Fruit fly (Drosophila melanogaster) whole organism, embryonic: ENCODE data around the gene Evi5.

Source experiments
- Adf1 ChIP-seq: fragments of 200-800 bp; sonication (Bioruptor generic); IDR thresholded peaks from 2 replicates; pipeline ENCODE4 v1.3.6; 2022; ENCODE audit warnings: missing biosample characterization, missing genetic modification characterization
- B-H1 ChIP-seq: fragments of 200-800 bp; sonication (Bioruptor generic); IDR thresholded peaks from 3 replicates; pipeline ENCODE4 v1.3.6; 2022; ENCODE audit warnings: missing biosample characterization, missing genetic modification characterization
- CG10321 ChIP-seq: fragments of 200-800 bp; sonication (Bioruptor generic); IDR thresholded peaks from 2 replicates; pipeline ENCODE4 v1.3.6; 2022; ENCODE audit warnings: missing biosample characterization, missing genetic modification characterization
- CG11093 ChIP-seq: fragments of 200-800 bp; sonication (Bioruptor generic); IDR thresholded peaks from 3 replicates; pipeline ENCODE4 v1.3.6; 2022; ENCODE audit warnings: missing biosample characterization, missing genetic modification characterization
- CG11696 ChIP-seq: fragments of 200-800 bp; sonication (Bioruptor generic); IDR thresholded peaks from 2 replicates; pipeline ENCODE4 v1.3.6; 2022; ENCODE audit warnings: missing biosample characterization, missing genetic modification characterization
- CG13624 ChIP-seq: fragments of 200-800 bp; sonication (Bioruptor generic); optimal IDR thresholded peaks from 2 replicates; lab custom pipeline; 2016; ENCODE audit warnings: missing biosample characterization, missing genetic modification characterization
- CG13775 ChIP-seq: fragments of 200-800 bp; sonication (Bioruptor generic); optimal IDR thresholded peaks from 3 replicates; lab custom pipeline; 2017; ENCODE audit warnings: missing biosample characterization, mild to moderate bottlenecking, missing genetic modification characterization
- CG14710 ChIP-seq: fragments of 200-800 bp; sonication (Bioruptor generic); optimal IDR thresholded peaks from 3 replicates; lab custom pipeline; 2019; ENCODE audit warnings: missing biosample characterization, mild to moderate bottlenecking, missing genetic modification characterization, moderate library complexity
- CG1832 ChIP-seq: fragments of 200-800 bp; sonication (Bioruptor generic); optimal IDR thresholded peaks from 2 replicates; lab custom pipeline; 2017; ENCODE audit warnings: missing biosample characterization, mild to moderate bottlenecking, missing genetic modification characterization, inconsistent platforms
- CG2199 ChIP-seq: fragments of 200-800 bp; sonication (Bioruptor generic); IDR thresholded peaks from 3 replicates; pipeline ENCODE4 v1.3.6; 2022; ENCODE audit warnings: missing biosample characterization, missing genetic modification characterization
- CG30403 ChIP-seq: fragments of 200-800 bp; sonication (Bioruptor generic); optimal IDR thresholded peaks from 3 replicates; lab custom pipeline; 2016; ENCODE audit warnings: missing biosample characterization, missing genetic modification characterization
- CG3407 ChIP-seq: fragments of 200-800 bp; sonication (Bioruptor generic); optimal IDR thresholded peaks from 2 replicates; lab custom pipeline; 2018; ENCODE audit warnings: missing biosample characterization, mild to moderate bottlenecking, missing genetic modification characterization
- CG3995 ChIP-seq: fragments of 200-800 bp; sonication (Bioruptor generic); optimal IDR thresholded peaks from 3 replicates; lab custom pipeline; 2016; ENCODE audit warnings: missing biosample characterization, missing genetic modification characterization
- CG7357 ChIP-seq: fragments of 200-800 bp; sonication (Bioruptor generic); IDR thresholded peaks from 3 replicates; pipeline ENCODE4 v1.3.6; 2022; ENCODE audit warnings: missing biosample characterization, missing genetic modification characterization
- CG8478 ChIP-seq: fragments of >200 bp; optimal IDR thresholded peaks from 2 replicates; lab custom pipeline; 2018
- CG9932 ChIP-seq: fragments of 200-800 bp; sonication (Bioruptor generic); IDR thresholded peaks from 2 replicates; pipeline ENCODE4 v1.3.6; 2022; ENCODE audit warnings: missing biosample characterization, missing genetic modification characterization
- Dbx ChIP-seq: fragments of 200-800 bp; sonication (Bioruptor generic); IDR thresholded peaks from 3 replicates; pipeline ENCODE4 v1.3.6; 2022; ENCODE audit warnings: missing biosample characterization, missing genetic modification characterization
- Deaf1 ChIP-seq: fragments of 200-800 bp; optimal IDR thresholded peaks from 3 replicates; lab custom pipeline; 2019; ENCODE audit warnings: missing biosample characterization, mild to moderate bottlenecking, missing genetic modification characterization, moderate library complexity
- Dek ChIP-seq: fragments of 200-800 bp; sonication (Bioruptor generic); optimal IDR thresholded peaks from 3 replicates; lab custom pipeline; 2019; ENCODE audit warnings: missing biosample characterization, mild to moderate bottlenecking, missing genetic modification characterization, moderate library complexity
- E2f1 ChIP-seq: fragments of 200-800 bp; sonication (Bioruptor generic); IDR thresholded peaks from 2 replicates; pipeline ENCODE4 v1.3.6; 2022; ENCODE audit warnings: missing biosample characterization, missing genetic modification characterization
- Fer1 ChIP-seq: fragments of 200-800 bp; sonication (Bioruptor generic); optimal IDR thresholded peaks from 2 replicates; lab custom pipeline; 2017; ENCODE audit warnings: missing biosample characterization, mild to moderate bottlenecking, missing genetic modification characterization
- Gsc ChIP-seq: fragments of 200-800 bp; sonication (Bioruptor generic); IDR thresholded peaks from 2 replicates; pipeline ENCODE4 v1.3.6; 2022; ENCODE audit warnings: missing biosample characterization, missing genetic modification characterization
- H2.0 ChIP-seq: fragments of 200-800 bp; sonication (Bioruptor generic); IDR thresholded peaks from 2 replicates; pipeline ENCODE4 v1.3.6; 2022; ENCODE audit warnings: missing biosample characterization, missing genetic modification characterization
- Lhr ChIP-seq: fragments of 200-800 bp; sonication (Bioruptor generic); optimal IDR thresholded peaks from 3 replicates; lab custom pipeline; 2017; ENCODE audit warnings: mild to moderate bottlenecking, missing biosample characterization, missing genetic modification reagents, missing genetic modification characterization
- Max ChIP-seq: fragments of 200-800 bp; sonication (Bioruptor generic); optimal IDR thresholded peaks from 2 replicates; lab custom pipeline; 2016; ENCODE audit warnings: missing biosample characterization, mild to moderate bottlenecking, missing genetic modification characterization
- NC2β ChIP-seq: fragments of 200-800 bp; sonication (Bioruptor generic); optimal IDR thresholded peaks from 2 replicates; lab custom pipeline; 2016; ENCODE audit warnings: missing biosample characterization, missing genetic modification characterization
- Opbp ChIP-seq: fragments of 200-800 bp; sonication (Bioruptor generic); IDR thresholded peaks from 3 replicates; pipeline ENCODE4 v1.3.6; 2022; ENCODE audit warnings: missing biosample characterization, missing genetic modification characterization; ENCODE audit not compliant: partially characterized antibody
- Ptx1 ChIP-seq: fragments of 200-800 bp; sonication (Bioruptor generic); IDR thresholded peaks from 2 replicates; pipeline ENCODE4 v1.3.6; 2022; ENCODE audit warnings: missing biosample characterization, missing genetic modification characterization
- Ravus ChIP-seq: fragments of 200-800 bp; sonication (Bioruptor generic); IDR thresholded peaks from 2 replicates; pipeline ENCODE4 v1.3.6; 2022; ENCODE audit warnings: missing biosample characterization, missing genetic modification characterization
- Sin3A ChIP-seq: fragments of >200 bp; optimal IDR thresholded peaks from 2 replicates; lab custom pipeline; 2018
- Usf ChIP-seq: fragments of 200-800 bp; sonication (Bioruptor generic); optimal IDR thresholded peaks from 2 replicates; lab custom pipeline; 2017; ENCODE audit warnings: missing genotype, missing biosample characterization, missing genetic modification characterization
- Xbp1 ChIP-seq: fragments of 200-800 bp; sonication (Bioruptor generic); optimal IDR thresholded peaks from 3 replicates; lab custom pipeline; 2016; ENCODE audit warnings: missing biosample characterization, mild to moderate bottlenecking, missing genetic modification characterization
- Xrp1 ChIP-seq: fragments of 200-800 bp; sonication (Bioruptor generic); IDR thresholded peaks from 2 replicates; pipeline ENCODE4 v1.3.6; 2022; ENCODE audit warnings: missing biosample characterization, missing genetic modification characterization
- cato ChIP-seq: fragments of 200-800 bp; sonication (Bioruptor generic); optimal IDR thresholded peaks from 2 replicates; lab custom pipeline; 2016; ENCODE audit warnings: missing biosample characterization, missing genetic modification characterization, borderline replicate concordance
- dan ChIP-seq: fragments of 200-800 bp; sonication (Bioruptor generic); IDR thresholded peaks from 2 replicates; pipeline ENCODE4 v1.3.6; 2022; ENCODE audit warnings: missing biosample characterization, missing genetic modification characterization
- dysf ChIP-seq: fragments of 200-800 bp; sonication (Bioruptor generic); IDR thresholded peaks from 3 replicates; pipeline ENCODE4 v1.3.6; 2022; ENCODE audit warnings: missing biosample characterization, missing genetic modification characterization
- ems ChIP-seq: fragments of 200-800 bp; sonication (Bioruptor generic); optimal IDR thresholded peaks from 3 replicates; lab custom pipeline; 2016; ENCODE audit warnings: missing biosample characterization, missing genetic modification characterization
- grn ChIP-seq: fragments of 200-800 bp; sonication (Bioruptor generic); optimal IDR thresholded peaks from 3 replicates; lab custom pipeline; 2017; ENCODE audit warnings: missing biosample characterization, missing genetic modification characterization
- ind ChIP-seq: fragments of 200-800 bp; sonication (Bioruptor generic); optimal IDR thresholded peaks from 3 replicates; lab custom pipeline; 2016; ENCODE audit warnings: missing biosample characterization, missing genetic modification characterization
- inv ChIP-seq: fragments of 200-800 bp; sonication (Bioruptor generic); IDR thresholded peaks from 2 replicates; pipeline ENCODE4 v1.3.6; 2022; ENCODE audit warnings: missing biosample characterization, missing genetic modification characterization; ENCODE audit not compliant: partially characterized antibody
- jumu ChIP-seq: fragments of 200-800 bp; sonication (Bioruptor generic); optimal IDR thresholded peaks from 3 replicates; lab custom pipeline; 2016; ENCODE audit warnings: missing biosample characterization, missing genetic modification characterization
- kay ChIP-seq: fragments of 200-800 bp; sonication (Bioruptor generic); optimal IDR thresholded peaks from 2 replicates; lab custom pipeline; 2016; ENCODE audit warnings: missing biosample characterization, missing genetic modification characterization
- klu ChIP-seq: fragments of 200-800 bp; sonication (Bioruptor generic); IDR thresholded peaks from 2 replicates; pipeline ENCODE4 v1.3.6; 2022; ENCODE audit warnings: missing biosample characterization, missing genetic modification characterization
- kni ChIP-seq: fragments of 200-800 bp; sonication (Bioruptor generic); optimal IDR thresholded peaks from 3 replicates; lab custom pipeline; 2017; ENCODE audit warnings: mild to moderate bottlenecking, missing biosample characterization, missing genetic modification reagents, missing genetic modification characterization
- lmd ChIP-seq: fragments of 200-800 bp; sonication (Bioruptor generic); IDR thresholded peaks from 2 replicates; pipeline ENCODE4 v1.3.6; 2022; ENCODE audit warnings: missing biosample characterization, missing genetic modification characterization
- mam ChIP-seq: fragments of 200-800 bp; sonication (Bioruptor generic); optimal IDR thresholded peaks from 3 replicates; lab custom pipeline; 2016; ENCODE audit warnings: missing biosample characterization, missing genetic modification characterization
- sc ChIP-seq, 3 experiments: fragments of >200 bp in 2 of 3; fragments of 200-800 bp in 1 of 3; sonication (Bioruptor generic) in 1 of 3; optimal IDR thresholded peaks; 2 replicates in 2 of 3; 3 replicates in 1 of 3; lab custom pipeline; 2017; ENCODE audit warnings: mild to moderate bottlenecking in 1 of 3, missing biosample characterization in 1 of 3, missing genetic modification characterization in 1 of 3, missing genetic modification reagents in 1 of 3
- sima ChIP-seq: fragments of 200-800 bp; sonication (Bioruptor generic); optimal IDR thresholded peaks from 2 replicates; lab custom pipeline; 2016; ENCODE audit warnings: missing biosample characterization, missing genetic modification characterization
- so ChIP-seq: fragments of 200-800 bp; sonication (Bioruptor generic); IDR thresholded peaks from 3 replicates; pipeline ENCODE4 v1.3.6; 2022; ENCODE audit warnings: missing biosample characterization, missing genetic modification characterization
- tup ChIP-seq: fragments of 200-800 bp; sonication (Bioruptor generic); optimal IDR thresholded peaks from 2 replicates; lab custom pipeline; 2016; ENCODE audit warnings: missing biosample characterization, mild to moderate bottlenecking, missing genetic modification characterization, moderate library complexity
- zen ChIP-seq: fragments of 200-800 bp; sonication (Bioruptor generic); optimal IDR thresholded peaks from 3 replicates; lab custom pipeline; 2018; ENCODE audit warnings: missing biosample characterization, mild to moderate bottlenecking, missing genetic modification characterization, moderate library complexity

Gene Evi5

DNA sequence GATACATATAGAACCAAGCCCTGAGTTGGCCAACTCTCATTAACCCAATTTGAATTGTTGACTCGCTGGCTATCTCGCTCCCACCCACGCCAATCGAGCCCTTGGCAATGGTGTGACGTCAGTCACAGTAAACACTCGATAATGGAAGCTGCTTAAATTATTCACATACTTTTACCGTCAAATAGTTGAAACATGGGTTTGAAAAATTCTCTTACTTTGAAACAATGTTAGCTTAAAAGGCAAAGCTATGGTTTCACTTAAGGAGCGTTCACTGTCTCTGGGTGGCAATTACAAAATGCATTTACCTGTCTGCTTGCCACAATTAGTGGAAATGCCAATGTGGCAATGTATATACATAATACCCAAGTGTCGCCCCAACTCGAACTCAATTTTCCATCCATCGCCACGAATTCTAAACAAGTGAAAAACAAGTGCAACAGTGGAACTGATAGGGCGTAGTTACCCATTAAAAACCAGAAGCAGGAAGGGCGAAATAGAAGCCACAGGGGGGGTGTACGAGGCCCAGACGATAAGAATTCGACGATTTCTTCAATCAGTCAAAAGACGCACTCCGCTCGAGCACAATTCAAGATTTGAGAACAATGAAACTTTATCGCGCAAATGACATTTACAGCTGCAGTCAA is 4.6 kb downstream of the Evi5 start (continued):
- peak; percentile 52 for TF ChIP-seq Usf (GFP tag; lab: Kevin White, UChicago)
- TF ChIP-seq Lhr (GFP tag; lab: Kevin White, UChicago): peak; percentile 37
- TF ChIP-seq Deaf1 (tag; lab: Kevin White, UChicago): peak; percentile 55
- TF ChIP-seq grn (GFP tag; lab: Kevin White, UChicago): peak; percentile 46
- TF ChIP-seq CG13775 (GFP tag; lab: Kevin White, UChicago): peak; percentile 64
- TF ChIP-seq so (GFP tag; lab: Robert Waterston, UW): peak; percentile 92
- TF ChIP-seq mam (GFP tag; lab: Kevin White, UChicago): peak; percentile 87
- peak; percentile 90 for TF ChIP-seq Ptx1 (GFP tag; lab: Robert Waterston, UW)
- TF ChIP-seq inv (GFP tag; lab: Robert Waterston, UW): no peak
- peak; percentile 82 for TF ChIP-seq CG13624 (GFP tag; lab: Kevin White, UChicago)
- peak; percentile 88 for TF ChIP-seq ind (GFP tag; lab: Kevin White, UChicago)
- peak; percentile 80; the same call in 1 of the 3 replicates for TF ChIP-seq CG2199
- TF ChIP-seq dan (GFP tag; lab: Robert Waterston, UW): peak; percentile 55
- peak; percentile 85 for TF ChIP-seq ems
- peak; percentile 60 for TF ChIP-seq kni (GFP tag; lab: Kevin White, UChicago)
- peak; percentile 95 for TF ChIP-seq zen
- peak; percentile 63 for TF ChIP-seq CG10321 (GFP tag; lab: Robert Waterston, UW)
- TF ChIP-seq Fer1 (GFP tag; lab: Kevin White, UChicago): peak; percentile 88
- peak; percentile 61 for TF ChIP-seq kay
- peak; percentile 85 for TF ChIP-seq H2.0 (GFP tag; lab: Robert Waterston, UW)
- peak; percentile 86 for TF ChIP-seq E2f1 (GFP tag; lab: Robert Waterston, UW)
- peak; percentile 85 for TF ChIP-seq jumu (GFP tag; lab: Kevin White, UChicago)
- no peak for TF ChIP-seq Opbp (GFP tag; lab: Robert Waterston, UW)
- TF ChIP-seq CG1832 (GFP tag; lab: Kevin White, UChicago): no peak
- TF ChIP-seq CG8478 (lab: Kevin White, UChicago): no peak
- TF ChIP-seq Xrp1: peak; percentile 86
- peak; percentile 81 for TF ChIP-seq CG30403 (GFP tag; lab: Kevin White, UChicago)
- TF ChIP-seq klu: peak; percentile 67
- peak; percentile 49 for TF ChIP-seq cato (GFP tag; lab: Kevin White, UChicago)
- peak; percentile 35 for TF ChIP-seq CG3995 (GFP tag; lab: Kevin White, UChicago)
- peak; percentile 85 for TF ChIP-seq B-H1 (GFP tag; lab: Robert Waterston, UW)
- TF ChIP-seq CG11696: peak; percentile 66
- peak; percentile 89 for TF ChIP-seq dysf (GFP tag; lab: Robert Waterston, UW)
- peak; percentile 82 for TF ChIP-seq CG11093 (GFP tag; lab: Robert Waterston, UW)
- peak; percentile 69 for TF ChIP-seq Gsc (GFP tag; lab: Robert Waterston, UW)
- TF ChIP-seq CG14710: peak; percentile 44
- TF ChIP-seq CG9932 (GFP tag; lab: Robert Waterston, UW): peak; percentile 86
- TF ChIP-seq Ravus (GFP tag; lab: Robert Waterston, UW): peak; percentile 64
- peak; percentile 73 for TF ChIP-seq NC2β (GFP tag; lab: Kevin White, UChicago)
- no peak for TF ChIP-seq sima (GFP tag; lab: Kevin White, UChicago)
- TF ChIP-seq CG7357 (GFP tag; lab: Robert Waterston, UW): peak; percentile 81
- peak; percentile 49 for TF ChIP-seq CG3407 (GFP tag; lab: Kevin White, UChicago)
- TF ChIP-seq Max (GFP tag; lab: Kevin White, UChicago): peak; percentile 65
- peak; percentile 75 for TF ChIP-seq tup (GFP tag; lab: Kevin White, UChicago)
- 0 out of 2 replicates have a peak, but pooled peaks have one; percentile 16 for TF ChIP-seq Adf1
- no peak for TF ChIP-seq Sin3A (lab: Kevin White, UChicago)
- TF ChIP-seq sc (optimal IDR thresholded peaks at IDR 0.05; lab: Kevin White, UChicago): no peak
- TF ChIP-seq sc (GFP tag; optimal IDR thresholded peaks at IDR 0.05; lab: Kevin White, UChicago): peak; percentile 29
- peak; percentile 88 for TF ChIP-seq lmd
- peak; percentile 83 for TF ChIP-seq Xbp1 (GFP tag; lab: Kevin White, UChicago)
- peak; percentile 80 for TF ChIP-seq Dek
- peak; percentile 79 for TF ChIP-seq Dbx
